Worm (Caenorhabditis elegans): Measurements from ENCODE around the gene F16B3.2.

- no peak for TF ChIP-seq fkh-3 (tag; optimal IDR thresholded peaks at IDR 0.05)
- no peak for TF ChIP-seq bed-2 (GFP tag; IDR thresholded peaks at IDR 0.05)
- TF ChIP-seq mel-28 (tag; optimal IDR thresholded peaks at IDR 0.05; ENCODE audit: borderline replicate concordance) = no peak
- TF ChIP-seq F55B11.4 (tag; optimal IDR thresholded peaks at IDR 0.05; ENCODE audit: borderline replicate concordance, insufficient read depth) = no peak
- no peak for TF ChIP-seq let-607 (tag; optimal IDR thresholded peaks at IDR 0.05)
- TF ChIP-seq F49E8.2 (tag; optimal IDR thresholded peaks at IDR 0.05; ENCODE audit: insufficient read depth) = no peak
- no peak for TF ChIP-seq nfya-2 (GFP tag; IDR thresholded peaks at IDR 0.05)
- no peak for TF ChIP-seq snpc-4 (GFP tag; optimal IDR thresholded peaks at IDR 0.05)
- TF ChIP-seq snpc-4 (tag; optimal IDR thresholded peaks at IDR 0.05) = no peak
- TF ChIP-seq ztf-22 (GFP tag; optimal IDR thresholded peaks at IDR 0.05) = no peak
- no peak for TF ChIP-seq ceh-79 (tag; optimal IDR thresholded peaks at IDR 0.05)
Measured at ce11 chrV:1358051-1358450, 43.1 kb downstream of the F16B3.2 start, which contains the start of gene Y75B7AL.2.

Measured in whole organism, young adult.